Worm (Caenorhabditis elegans) whole organism, young adult: ENCODE results near the gene moa-1.

ENCODE experiments used
- B0035.1 ChIP-seq: sonication (generic microtip); optimal IDR thresholded peaks from 2 replicates; lab custom pipeline; 2016; ENCODE audit warnings: missing genetic modification characterization, mild to moderate bottlenecking, missing compliant biosample characterization, missing genotype, missing genetic modification reagents
- B0336.3 ChIP-seq: fragments of 200-800 bp; sonication (Bioruptor generic); IDR thresholded peaks from 2 replicates; pipeline ENCODE4 v1.3.6; 2022; ENCODE audit warnings: missing genetic modification characterization, missing compliant biosample characterization
- C06A6.2 ChIP-seq: fragments of 200-800 bp; sonication (Bioruptor generic); conservative IDR thresholded peaks from 2 replicates; pipeline ENCODE4 v1.3.6; 2022; ENCODE audit warnings: missing genetic modification characterization, missing compliant biosample characterization
- D2030.7 ChIP-seq: fragments of 200-800 bp; sonication (Bioruptor generic); IDR thresholded peaks from 2 replicates; pipeline ENCODE4 v1.3.6; 2022; ENCODE audit warnings: missing genetic modification reagents, missing genetic modification characterization, missing compliant biosample characterization
- F10E7.11 ChIP-seq: sonication (generic microtip); optimal IDR thresholded peaks from 2 replicates; lab custom pipeline; 2017; ENCODE audit warnings: mild to moderate bottlenecking, missing genetic modification characterization, moderate library complexity, missing compliant biosample characterization
- F33H1.4 ChIP-seq: fragments of 200-800 bp; sonication (Bioruptor generic); IDR thresholded peaks from 2 replicates; pipeline ENCODE4 v1.3.6; 2022; ENCODE audit warnings: missing genetic modification reagents, missing genetic modification characterization, missing compliant biosample characterization
- F37B4.10 ChIP-seq: fragments of 200-800 bp; sonication (Bioruptor generic); IDR thresholded peaks from 2 replicates; pipeline ENCODE4 v1.3.6; 2022; ENCODE audit warnings: missing genetic modification characterization, missing compliant biosample characterization
- F52B5.7 ChIP-seq: sonication (generic microtip); optimal IDR thresholded peaks from 2 replicates; lab custom pipeline; 2016; ENCODE audit warnings: mild to moderate bottlenecking, missing genetic modification characterization, missing compliant biosample characterization
- F57C9.4 ChIP-seq: sonication (generic microtip); optimal IDR thresholded peaks from 2 replicates; lab custom pipeline; 2017; ENCODE audit warnings: mild to moderate bottlenecking, missing genetic modification characterization, missing compliant biosample characterization
- K11D2.4 ChIP-seq: fragments of 200-800 bp; sonication (Bioruptor generic); IDR thresholded peaks from 2 replicates; pipeline ENCODE4 v1.3.6; 2022; ENCODE audit warnings: missing genetic modification reagents, missing genetic modification characterization, missing compliant biosample characterization
- Y53G8AR.9 ChIP-seq: fragments of 200-800 bp; sonication (Bioruptor generic); conservative IDR thresholded peaks from 2 replicates; pipeline ENCODE4 v1.3.6; 2022; ENCODE audit warnings: missing genetic modification reagents, missing genetic modification characterization, missing compliant biosample characterization
- atf-7 ChIP-seq: sonication (generic microtip); optimal IDR thresholded peaks from 2 replicates; lab custom pipeline; 2017; ENCODE audit warnings: mild to moderate bottlenecking, missing genetic modification characterization, missing compliant biosample characterization
- athp-1 ChIP-seq: sonication (generic microtip); optimal IDR thresholded peaks from 2 replicates; lab custom pipeline; 2017; ENCODE audit warnings: mild to moderate bottlenecking, missing genetic modification characterization, missing compliant biosample characterization
- attf-3 ChIP-seq: fragments of 200-800 bp; sonication (Bioruptor generic); conservative IDR thresholded peaks from 2 replicates; pipeline ENCODE4 v1.3.6; 2022; ENCODE audit warnings: missing genetic modification reagents, missing genetic modification characterization, missing compliant biosample characterization
- attf-5 ChIP-seq: fragments of 200-800 bp; sonication (Bioruptor generic); optimal IDR thresholded peaks from 2 replicates; lab custom pipeline; 2018; ENCODE audit warnings: mild to moderate bottlenecking, missing genetic modification characterization, missing compliant biosample characterization
- cebp-2 ChIP-seq: fragments of 200-800 bp; sonication (Bioruptor generic); IDR thresholded peaks from 2 replicates; pipeline ENCODE4 v1.3.6; 2022; ENCODE audit warnings: missing genetic modification characterization, missing compliant biosample characterization
- ceh-27 ChIP-seq: fragments of 200-800 bp; sonication (Bioruptor generic); optimal IDR thresholded peaks from 2 replicates; lab custom pipeline; 2018; ENCODE audit warnings: mild to moderate bottlenecking, missing genetic modification characterization, moderate library complexity, missing compliant biosample characterization
- chd-7 ChIP-seq: sonication (generic microtip); optimal IDR thresholded peaks from 2 replicates; lab custom pipeline; 2016; ENCODE audit warnings: mild to moderate bottlenecking, missing genetic modification characterization, moderate library complexity, missing compliant biosample characterization
- die-1 ChIP-seq: sonication (generic microtip); optimal IDR thresholded peaks from 2 replicates; lab custom pipeline; 2016; ENCODE audit warnings: missing genotype, mild to moderate bottlenecking, missing genetic modification characterization, missing compliant biosample characterization
- dox-1 ChIP-seq: fragments of 200-800 bp; sonication (Bioruptor generic); IDR thresholded peaks from 2 replicates; pipeline ENCODE4 v1.3.6; 2022; ENCODE audit warnings: missing genetic modification reagents, missing genetic modification characterization, missing compliant biosample characterization
- ekl-4 ChIP-seq: fragments of 200-800 bp; sonication (Bioruptor generic); IDR thresholded peaks from 2 replicates; pipeline ENCODE4 v1.3.6; 2022; ENCODE audit warnings: missing genetic modification reagents, missing genetic modification characterization, missing compliant biosample characterization
- ets-4 ChIP-seq: fragments of 200-800 bp; sonication (Bioruptor generic); optimal IDR thresholded peaks from 2 replicates; lab custom pipeline; 2018; ENCODE audit warnings: mild to moderate bottlenecking, missing genetic modification characterization, missing compliant biosample characterization
- him-1 ChIP-seq: sonication (generic microtip); optimal IDR thresholded peaks from 2 replicates; lab custom pipeline; 2016; ENCODE audit warnings: missing genotype, missing genetic modification reagents, missing genetic modification characterization, missing compliant biosample characterization
- hmg-20 ChIP-seq: fragments of 200-800 bp; sonication (Bioruptor generic); IDR thresholded peaks from 2 replicates; pipeline ENCODE4 v1.3.6; 2022; ENCODE audit warnings: missing genetic modification reagents, missing genetic modification characterization, missing compliant biosample characterization
- hsf-1 ChIP-seq: fragments of 200-800 bp; sonication (Bioruptor generic); IDR thresholded peaks from 2 replicates; pipeline ENCODE4 v1.3.6; 2022; ENCODE audit warnings: missing genetic modification reagents, missing genetic modification characterization, missing compliant biosample characterization
- lag-1 ChIP-seq: fragments of 200-800 bp; sonication (Bioruptor generic); IDR thresholded peaks from 2 replicates; pipeline ENCODE4 v1.3.6; 2022; ENCODE audit warnings: missing genetic modification reagents, missing genetic modification characterization, missing compliant biosample characterization
- let-526 ChIP-seq: fragments of 200-800 bp; sonication (Bioruptor generic); IDR thresholded peaks from 2 replicates; pipeline ENCODE4 v1.3.6; 2022; ENCODE audit warnings: missing genetic modification reagents, missing genetic modification characterization, missing compliant biosample characterization
- let-607 ChIP-seq, 2 experiments: fragments of 200-800 bp in 1 of 2; sonication (Bioruptor generic) in 1 of 2; sonication (generic microtip) in 1 of 2; optimal IDR thresholded peaks; 2 replicates each; lab custom pipeline; 2016 to 2018; ENCODE audit warnings: mild to moderate bottlenecking in 2 of 2, missing compliant biosample characterization in 2 of 2, missing genetic modification characterization in 2 of 2, moderate library complexity in 2 of 2, missing genotype in 1 of 2
- lin-26 ChIP-seq: fragments of 200-800 bp; sonication (Bioruptor generic); IDR thresholded peaks from 2 replicates; pipeline ENCODE4 v1.3.6; 2022; ENCODE audit warnings: missing genetic modification reagents, missing genetic modification characterization, missing compliant biosample characterization
- lin-40 ChIP-seq: sonication (generic microtip); optimal IDR thresholded peaks from 2 replicates; lab custom pipeline; 2016; ENCODE audit warnings: missing genetic modification characterization, mild to moderate bottlenecking, missing compliant biosample characterization, missing genotype, missing genetic modification reagents
- lin-54 ChIP-seq: fragments of 200-800 bp; sonication (Bioruptor generic); optimal IDR thresholded peaks from 2 replicates; lab custom pipeline; 2018; ENCODE audit warnings: mild to moderate bottlenecking, missing genetic modification characterization, missing compliant biosample characterization
- lir-1 ChIP-seq: fragments of 200-800 bp; sonication (Bioruptor generic); conservative IDR thresholded peaks from 2 replicates; pipeline ENCODE4 v1.3.6; 2022; ENCODE audit warnings: missing genetic modification reagents, missing genetic modification characterization, missing compliant biosample characterization
- lsl-1 ChIP-seq: fragments of 200-800 bp; sonication (Bioruptor generic); optimal IDR thresholded peaks from 2 replicates; lab custom pipeline; 2018; ENCODE audit warnings: mild to moderate bottlenecking, missing genetic modification characterization, moderate library complexity, missing compliant biosample characterization
- madf-10 ChIP-seq: sonication (generic microtip); optimal IDR thresholded peaks from 2 replicates; lab custom pipeline; 2016; ENCODE audit warnings: mild to moderate bottlenecking, missing genetic modification characterization, missing compliant biosample characterization
- mcd-1 ChIP-seq: fragments of 200-800 bp; sonication (Bioruptor generic); IDR thresholded peaks from 2 replicates; pipeline ENCODE4 v1.3.6; 2022; ENCODE audit warnings: missing genetic modification reagents, missing genetic modification characterization, missing compliant biosample characterization
- nhr-27 ChIP-seq: fragments of 200-800 bp; sonication (Bioruptor generic); optimal IDR thresholded peaks from 2 replicates; lab custom pipeline; 2018; ENCODE audit warnings: mild to moderate bottlenecking, missing genetic modification characterization, moderate library complexity, missing compliant biosample characterization
- pbrm-1 ChIP-seq: fragments of 200-800 bp; sonication (Bioruptor generic); IDR thresholded peaks from 2 replicates; pipeline ENCODE4 v1.3.6; 2022; ENCODE audit warnings: missing genetic modification reagents, missing genetic modification characterization, missing compliant biosample characterization
- pha-4 ChIP-seq: fragments of 150-350 bp; sonication (generic microtip); optimal IDR thresholded peaks from 2 replicates; lab custom pipeline; 2014; ENCODE audit warnings: missing biosample characterization, missing genetic modification reagents, missing genetic modification characterization
- repo-1 ChIP-seq: sonication (generic microtip); optimal IDR thresholded peaks from 2 replicates; lab custom pipeline; 2017; ENCODE audit warnings: mild to moderate bottlenecking, missing genetic modification characterization, missing compliant biosample characterization
- rpc-1 ChIP-seq, 2 experiments: fragments of 150-350 bp in 1 of 2; sonication (generic microtip) in 1 of 2; optimal IDR thresholded peaks; 2 replicates each; lab custom pipeline; 2014 to 2018; ENCODE audit warnings: missing biosample characterization in 1 of 2, missing genetic modification characterization in 1 of 2, missing genetic modification reagents in 1 of 2, missing genotype in 1 of 2
- snpc-4 ChIP-seq, 5 experiments: fragments of 150-350 bp in 1 of 5; sonication (generic microtip) in 4 of 5; optimal IDR thresholded peaks; 2 replicates each; lab custom pipeline; 2014 to 2018; ENCODE audit warnings: missing genetic modification characterization in 5 of 5, missing biosample characterization in 3 of 5, antibody characterized with exemption in 2 of 5, mild to moderate bottlenecking in 2 of 5, missing compliant biosample characterization in 2 of 5, missing genotype in 2 of 5, moderate library complexity in 2 of 5, missing genetic modification reagents in 1 of 5
- somi-1 ChIP-seq: fragments of 200-800 bp; sonication (Bioruptor generic); optimal IDR thresholded peaks from 2 replicates; lab custom pipeline; 2018; ENCODE audit warnings: mild to moderate bottlenecking, missing genetic modification characterization, missing compliant biosample characterization
- tbp1 ChIP-seq: fragments of 200-800 bp; sonication (Bioruptor generic); optimal IDR thresholded peaks from 2 replicates; lab custom pipeline; 2018; ENCODE audit warnings: mild to moderate bottlenecking, missing genetic modification characterization, missing compliant biosample characterization
- tlf-1 ChIP-seq: fragments of 200-800 bp; sonication (Bioruptor generic); optimal IDR thresholded peaks from 2 replicates; lab custom pipeline; 2018; ENCODE audit warnings: mild to moderate bottlenecking, missing genetic modification characterization, missing compliant biosample characterization
- unc-62 ChIP-seq: fragments of 150-350 bp; optimal IDR thresholded peaks from 2 replicates; lab custom pipeline; 2014; ENCODE audit warnings: missing biosample characterization, missing genetic modification reagents, missing genetic modification characterization
- ztf-18 ChIP-seq: sonication (generic microtip); optimal IDR thresholded peaks from 2 replicates; lab custom pipeline; 2016; ENCODE audit warnings: missing genotype, mild to moderate bottlenecking, missing genetic modification characterization, missing compliant biosample characterization
- ztf-26 ChIP-seq: sonication (generic microtip); optimal IDR thresholded peaks from 2 replicates; lab custom pipeline; 2017; ENCODE audit warnings: missing genetic modification characterization, missing compliant biosample characterization
- ztf-3 ChIP-seq: fragments of 200-800 bp; sonication (Bioruptor generic); optimal IDR thresholded peaks from 2 replicates; lab custom pipeline; 2018; ENCODE audit warnings: mild to moderate bottlenecking, missing genetic modification characterization, missing compliant biosample characterization

moa-1 gene

ce11 chrIII:1925786-1926185 lies 43.9 kb downstream of the moa-1 start:
- TF ChIP-seq him-1 (tag; lab: Kevin White, UChicago) (no peak), snpc-4 (GFP tag; optimal IDR thresholded peaks at IDR 0.05; lab: Kevin White, UChicago) (no peak), snpc-4 (tag; optimal IDR thresholded peaks at IDR 0.05; lab: Kevin White, UChicago) (no peak), lir-1 (no peak), F33H1.4 (GFP tag; lab: Robert Waterston, UW) (no peak), Y53G8AR.9 (GFP tag; lab: Robert Waterston, UW) (no peak), F10E7.11 (tag; lab: Kevin White, UChicago) (no peak), somi-1 (no peak), F57C9.4 (no peak), unc-62 (no peak), hmg-20 (no peak), lin-54 (GFP tag; lab: Kevin White, UChicago) (no peak), attf-5 (no peak), hsf-1 (GFP tag; lab: Robert Waterston, UW) (no peak), C06A6.2 (no peak), attf-3 (GFP tag; lab: Robert Waterston, UW) (no peak), let-526 (GFP tag; lab: Robert Waterston, UW) (no peak), let-607 (tag; optimal IDR thresholded peaks at IDR 0.05; lab: Kevin White, UChicago) (no peak), atf-7 (no peak), D2030.7 (GFP tag; lab: Robert Waterston, UW) (no peak), madf-10 (tag; lab: Kevin White, UChicago) (no peak)

- TF ChIP-seq K11D2.4 (GFP tag; lab: Robert Waterston, UW) (peak; percentile 91), rpc-1 (optimal IDR thresholded peaks at IDR 0.05; lab: Kevin White, UChicago) (no peak), rpc-1 (tag; optimal IDR thresholded peaks at IDR 0.05; lab: Kevin White, UChicago) (no peak), tbp1 (GFP tag; lab: Kevin White, UChicago) (peak; percentile 62), ztf-18 (tag; lab: Kevin White, UChicago) (peak; percentile 61), repo-1 (tag; lab: Kevin White, UChicago) (peak; percentile 71), chd-7 (peak; percentile 98), ekl-4 (0 out of 2 replicates have a peak, but pooled peaks have one; percentile 55), lsl-1 (GFP tag; lab: Kevin White, UChicago) (no peak), die-1 (tag; lab: Kevin White, UChicago) (peak; percentile 79), B0035.1 (tag; lab: Kevin White, UChicago) (peak; percentile 84), madf-10 (tag; lab: Kevin White, UChicago) (peak; percentile 94), lir-1 (no peak; the same call in 1 of the 2 replicates), lin-40 (tag; lab: Kevin White, UChicago) (peak; percentile 98), tlf-1 (peak; percentile 91), ztf-26 (tag; lab: Kevin White, UChicago) (peak; percentile 97), nhr-27 (tag; lab: Kevin White, UChicago) (peak; percentile 24), lag-1 (GFP tag; lab: Robert Waterston, UW) (peak; percentile 80; the same call in 1 of the 2 replicates), ztf-3 (GFP tag; lab: Kevin White, UChicago) (peak; percentile 94), ceh-27 (GFP tag; lab: Kevin White, UChicago) (peak; percentile 86), F37B4.10 (GFP tag; lab: Robert Waterston, UW) (0 out of 2 replicates have a peak, but pooled peaks have one; percentile 76), cebp-2 (GFP tag; lab: Robert Waterston, UW) (no peak), athp-1 (tag; lab: Kevin White, UChicago) (peak; percentile 67), lin-26 (0 out of 2 replicates have a peak, but pooled peaks have one; percentile 77), ets-4 (GFP tag; lab: Kevin White, UChicago) (peak; percentile 87), pha-4 (tag; lab: Kevin White, UChicago) (peak; percentile 88), pbrm-1 (GFP tag; lab: Robert Waterston, UW) (peak; percentile 75), B0336.3 (peak; percentile 96), mcd-1 (GFP tag; lab: Robert Waterston, UW) (peak; percentile 82), F52B5.7 (tag; lab: Kevin White, UChicago) (peak; percentile 37), dox-1 (GFP tag; lab: Robert Waterston, UW) (peak; percentile 86)
These were observed 44.6 kb downstream of the moa-1 start for ce11 chrIII:1925048-1925537.
